Worm (Caenorhabditis elegans): ENCODE measurements around the gene pals-27.

- TF ChIP-seq nhr-11 (tag; optimal IDR thresholded peaks at IDR 0.05) (no peak), daf-12 (tag; optimal IDR thresholded peaks at IDR 0.05) (no peak)
Observed at ce11 chrIII:4428797-4429196, 47.4 kb downstream of the pals-27 start.
